Worm (Caenorhabditis elegans) whole organism, late embryonic: Measurements from ENCODE around the gene pks-1.

Experiments
- C08G9.2 ChIP-seq: sonication (generic microtip); optimal IDR thresholded peaks from 2 replicates; lab custom pipeline; 2016; ENCODE audit warnings: mild to moderate bottlenecking, missing genetic modification characterization, moderate library complexity, missing compliant biosample characterization
- C38D4.7 ChIP-seq: fragments of 200-800 bp; sonication (Bioruptor generic); optimal IDR thresholded peaks from 2 replicates; lab custom pipeline; 2018; ENCODE audit warnings: mild to moderate bottlenecking, missing genetic modification characterization, moderate library complexity, missing compliant biosample characterization
- F13H6.1 ChIP-seq: sonication (generic microtip); optimal IDR thresholded peaks from 2 replicates; lab custom pipeline; 2016; ENCODE audit warnings: missing genetic modification characterization, missing compliant biosample characterization
- K02D7.2 ChIP-seq: sonication (generic microtip); optimal IDR thresholded peaks from 2 replicates; lab custom pipeline; 2017; ENCODE audit warnings: mild to moderate bottlenecking, missing genetic modification characterization, missing compliant biosample characterization
- K09A11.1 ChIP-seq: sonication (generic microtip); optimal IDR thresholded peaks from 2 replicates; lab custom pipeline; 2017; ENCODE audit warnings: antibody characterized with exemption, mild to moderate bottlenecking, missing genetic modification characterization, missing compliant biosample characterization; ENCODE audit not compliant: insufficient read depth
- ahr-1 ChIP-seq: sonication (generic microtip); optimal IDR thresholded peaks from 2 replicates; lab custom pipeline; 2016; ENCODE audit warnings: missing genetic modification characterization, missing compliant biosample characterization
- ceh-18 ChIP-seq: sonication (generic microtip); optimal IDR thresholded peaks from 2 replicates; lab custom pipeline; 2016; ENCODE audit warnings: missing genetic modification characterization, missing compliant biosample characterization
- ceh-2 ChIP-seq: sonication (generic microtip); optimal IDR thresholded peaks from 2 replicates; lab custom pipeline; 2016; ENCODE audit warnings: missing genotype, missing genetic modification characterization, missing compliant biosample characterization
- ceh-24 ChIP-seq: sonication (generic microtip); optimal IDR thresholded peaks from 2 replicates; lab custom pipeline; 2016; ENCODE audit warnings: mild to moderate bottlenecking, missing genetic modification characterization, missing compliant biosample characterization
- ceh-31 ChIP-seq: sonication (generic microtip); optimal IDR thresholded peaks from 2 replicates; lab custom pipeline; 2016; ENCODE audit warnings: missing genetic modification characterization, missing compliant biosample characterization
- ceh-34 ChIP-seq: sonication (generic microtip); optimal IDR thresholded peaks from 2 replicates; lab custom pipeline; 2016; ENCODE audit warnings: mild to moderate bottlenecking, missing genetic modification characterization, missing compliant biosample characterization
- ceh-45 ChIP-seq: fragments of 200-800 bp; sonication (Bioruptor generic); IDR thresholded peaks from 2 replicates; pipeline ENCODE4 v1.3.6; 2022; ENCODE audit warnings: missing genetic modification reagents, missing genetic modification characterization, missing compliant biosample characterization
- ceh-6 ChIP-seq: fragments of 200-800 bp; sonication (Bioruptor generic); optimal IDR thresholded peaks from 2 replicates; lab custom pipeline; 2018; ENCODE audit warnings: mild to moderate bottlenecking, missing genetic modification characterization, missing compliant biosample characterization
- elt-2 ChIP-seq: sonication (generic microtip); optimal IDR thresholded peaks from 2 replicates; lab custom pipeline; 2016; ENCODE audit warnings: missing genetic modification reagents, missing genetic modification characterization, missing compliant biosample characterization
- elt-4 ChIP-seq: sonication (generic microtip); optimal IDR thresholded peaks from 2 replicates; lab custom pipeline; 2016; ENCODE audit warnings: missing genetic modification characterization, missing compliant biosample characterization
- ets-4 ChIP-seq: sonication (generic microtip); optimal IDR thresholded peaks from 2 replicates; lab custom pipeline; 2016; ENCODE audit warnings: missing genetic modification characterization, missing compliant biosample characterization
- eyg-1 ChIP-seq: sonication (generic microtip); optimal IDR thresholded peaks from 2 replicates; lab custom pipeline; 2016; ENCODE audit warnings: missing genotype, missing genetic modification characterization, missing compliant biosample characterization
- fax-1 ChIP-seq: sonication (generic microtip); optimal IDR thresholded peaks from 2 replicates; lab custom pipeline; 2016; ENCODE audit warnings: missing genotype, missing genetic modification characterization, missing compliant biosample characterization
- fkh-10 ChIP-seq: fragments of 150-350 bp; optimal IDR thresholded peaks from 2 replicates; lab custom pipeline; 2014; ENCODE audit warnings: missing biosample characterization, missing genetic modification reagents, missing genetic modification characterization
- fkh-6 ChIP-seq: sonication (generic microtip); optimal IDR thresholded peaks from 2 replicates; lab custom pipeline; 2016; ENCODE audit warnings: missing genetic modification characterization, missing compliant biosample characterization
- gmeb-2 ChIP-seq: sonication (generic microtip); optimal IDR thresholded peaks from 2 replicates; lab custom pipeline; 2016; ENCODE audit warnings: missing genetic modification characterization, inconsistent platforms, missing compliant biosample characterization
- hlh-13 ChIP-seq: fragments of 200-800 bp; sonication (Bioruptor generic); optimal IDR thresholded peaks from 2 replicates; lab custom pipeline; 2018; ENCODE audit warnings: mild to moderate bottlenecking, missing genetic modification characterization, missing compliant biosample characterization
- hlh-15 ChIP-seq: sonication (generic microtip); optimal IDR thresholded peaks from 2 replicates; lab custom pipeline; 2016; ENCODE audit warnings: missing genetic modification characterization, missing compliant biosample characterization
- hlh-30 ChIP-seq: sonication (generic microtip); optimal IDR thresholded peaks from 2 replicates; lab custom pipeline; 2017; ENCODE audit warnings: antibody characterized with exemption, missing genetic modification characterization, missing compliant biosample characterization; ENCODE audit not compliant: insufficient read depth
- hlh-6 ChIP-seq: sonication (generic microtip); optimal IDR thresholded peaks from 2 replicates; lab custom pipeline; 2016; ENCODE audit warnings: missing genotype, missing genetic modification characterization, missing compliant biosample characterization
- hlh-8 ChIP-seq: sonication (generic microtip); optimal IDR thresholded peaks from 2 replicates; lab custom pipeline; 2016; ENCODE audit warnings: missing genotype, missing genetic modification characterization, missing compliant biosample characterization
- lim-6 ChIP-seq: sonication (generic microtip); optimal IDR thresholded peaks from 2 replicates; lab custom pipeline; 2016; ENCODE audit warnings: missing genetic modification characterization, missing compliant biosample characterization
- nfya-1 ChIP-seq: sonication (generic microtip); optimal IDR thresholded peaks from 2 replicates; lab custom pipeline; 2017; ENCODE audit warnings: missing genetic modification characterization, mild to moderate bottlenecking, missing compliant biosample characterization, antibody characterized with exemption, moderate library complexity
- nhr-11 ChIP-seq: fragments of 150-350 bp; optimal IDR thresholded peaks from 2 replicates; lab custom pipeline; 2014; ENCODE audit warnings: missing biosample characterization, missing genetic modification characterization
- nhr-232 ChIP-seq: sonication (generic microtip); optimal IDR thresholded peaks from 2 replicates; lab custom pipeline; 2016; ENCODE audit warnings: missing genetic modification characterization, missing compliant biosample characterization
- npax-4 ChIP-seq: sonication (generic microtip); optimal IDR thresholded peaks from 2 replicates; lab custom pipeline; 2016; ENCODE audit warnings: missing genetic modification characterization, missing compliant biosample characterization
- pax-1 ChIP-seq: fragments of 150-350 bp; optimal IDR thresholded peaks from 2 replicates; lab custom pipeline; 2014; ENCODE audit warnings: missing biosample characterization, missing genetic modification characterization
- pqm-1 ChIP-seq: sonication (generic microtip); optimal IDR thresholded peaks from 2 replicates; lab custom pipeline; 2016; ENCODE audit warnings: missing genetic modification characterization, missing compliant biosample characterization
- pros-1 ChIP-seq: fragments of 150-350 bp; optimal IDR thresholded peaks from 2 replicates; lab custom pipeline; 2014; ENCODE audit warnings: missing biosample characterization, missing genetic modification reagents, missing genetic modification characterization
- ref-2 ChIP-seq: sonication (generic microtip); optimal IDR thresholded peaks from 2 replicates; lab custom pipeline; 2016; ENCODE audit warnings: missing genetic modification characterization, missing compliant biosample characterization
- rnt-1 ChIP-seq: sonication (generic microtip); optimal IDR thresholded peaks from 2 replicates; lab custom pipeline; 2016; ENCODE audit warnings: missing genetic modification characterization, missing compliant biosample characterization
- sox-2 ChIP-seq: fragments of 200-800 bp; sonication (Bioruptor generic); IDR thresholded peaks from 2 replicates; pipeline ENCODE4 v1.3.6; 2022; ENCODE audit warnings: missing genetic modification reagents, missing genetic modification characterization, missing compliant biosample characterization
- tbx-2 ChIP-seq: sonication (generic microtip); optimal IDR thresholded peaks from 2 replicates; lab custom pipeline; 2016; ENCODE audit warnings: missing genetic modification characterization, missing compliant biosample characterization
- tbx-7 ChIP-seq: sonication (generic microtip); optimal IDR thresholded peaks from 2 replicates; lab custom pipeline; 2016; ENCODE audit warnings: missing genotype, missing genetic modification characterization, missing compliant biosample characterization
- ttx-3 ChIP-seq: sonication (generic microtip); optimal IDR thresholded peaks from 2 replicates; lab custom pipeline; 2016; ENCODE audit warnings: missing genetic modification reagents, missing genetic modification characterization, missing compliant biosample characterization
- unc-42 ChIP-seq: sonication (generic microtip); optimal IDR thresholded peaks from 2 replicates; lab custom pipeline; 2016; ENCODE audit warnings: missing genotype, missing genetic modification characterization, missing compliant biosample characterization
- ztf-16 ChIP-seq: sonication (generic microtip); optimal IDR thresholded peaks from 2 replicates; lab custom pipeline; 2017; ENCODE audit warnings: missing genetic modification characterization, missing compliant biosample characterization

pks-1 gene

ce11 chrX:5465631-5466030, 52.0 kb downstream of the pks-1 start:
- TF ChIP-seq elt-2 (tag; lab: Kevin White, UChicago) = peak; percentile 71
- no peak for TF ChIP-seq elt-4 (tag; lab: Kevin White, UChicago)

ce11 chrX:5466149-5466548, 52.5 kb downstream of the pks-1 start:
- TF ChIP-seq pax-1 (tag; lab: Kevin White, UChicago) (no peak), nfya-1 (no peak), unc-42 (no peak), K02D7.2 (tag; lab: Kevin White, UChicago) (no peak), lim-6 (no peak), tbx-2 (tag; lab: Kevin White, UChicago) (no peak), ceh-34 (tag; lab: Kevin White, UChicago) (no peak), fkh-10 (GFP tag; lab: Kevin White, UChicago) (no peak), fax-1 (no peak), ets-4 (tag; lab: Kevin White, UChicago) (no peak), C38D4.7 (GFP tag; lab: Kevin White, UChicago) (no peak), ceh-31 (tag; lab: Kevin White, UChicago) (no peak), ttx-3 (tag; lab: Kevin White, UChicago) (no peak), eyg-1 (tag; lab: Kevin White, UChicago) (no peak), elt-2 (tag; lab: Kevin White, UChicago) (no peak), nhr-11 (no peak), npax-4 (tag; lab: Kevin White, UChicago) (no peak), K09A11.1 (tag; lab: Kevin White, UChicago) (no peak)

ce11 chrX:5467308-5467707, 53.7 kb downstream of the pks-1 start:
- TF ChIP-seq hlh-8 (tag; lab: Kevin White, UChicago) (no peak), ceh-24 (no peak), elt-2 (tag; lab: Kevin White, UChicago) (peak; percentile 49)

- TF ChIP-seq elt-2 (tag; lab: Kevin White, UChicago) (peak; percentile 81), ceh-45 (GFP tag; lab: Robert Waterston, UW) (no peak)
Observed at ce11 chrX:5467820-5468270, 54.2 kb downstream of the pks-1 start, which contains the start of gene dpyd-1. Gene dpyd-1, plus strand, starts transcription at chrX:5467870.

ce11 chrX:5470111-5470745, 56.6 kb downstream of the pks-1 start:
- TF ChIP-seq hlh-15 (tag; lab: Kevin White, UChicago) (no peak), sox-2 (GFP tag; lab: Robert Waterston, UW) (no peak), pax-1 (tag; lab: Kevin White, UChicago) (no peak), F13H6.1 (tag; lab: Kevin White, UChicago) (no peak), ceh-18 (tag; lab: Kevin White, UChicago) (no peak)

ce11 chrX:5475164-5475576, 61.6 kb downstream of the pks-1 start:
- peak; percentile 42 for TF ChIP-seq hlh-6 (tag; lab: Kevin White, UChicago)
- no peak for TF ChIP-seq pqm-1 (tag; lab: Kevin White, UChicago)
- peak; percentile 90 for TF ChIP-seq hlh-30 (tag; lab: Kevin White, UChicago)
- peak; percentile 74 for TF ChIP-seq ref-2 (tag; lab: Kevin White, UChicago)
- TF ChIP-seq pros-1 (tag; lab: Kevin White, UChicago) = peak; percentile 25
- no peak for TF ChIP-seq nhr-232
- peak; percentile 73 for TF ChIP-seq nfya-1
- TF ChIP-seq ahr-1 = no peak
- no peak for TF ChIP-seq C38D4.7 (GFP tag; lab: Kevin White, UChicago)
- no peak for TF ChIP-seq ets-4 (tag; lab: Kevin White, UChicago)
- no peak for TF ChIP-seq tbx-7 (tag; lab: Kevin White, UChicago)
- no peak for TF ChIP-seq npax-4 (tag; lab: Kevin White, UChicago)
- no peak for TF ChIP-seq hlh-15 (tag; lab: Kevin White, UChicago)
- no peak for TF ChIP-seq fkh-6 (tag; lab: Kevin White, UChicago)
- TF ChIP-seq hlh-13 (GFP tag; lab: Kevin White, UChicago) = no peak
- peak; percentile 11 for TF ChIP-seq ztf-16 (tag; lab: Kevin White, UChicago)
- TF ChIP-seq ceh-6 (GFP tag; lab: Kevin White, UChicago) = peak; percentile 37
- peak; percentile 26 for TF ChIP-seq rnt-1 (tag; lab: Kevin White, UChicago)
- no peak for TF ChIP-seq C08G9.2 (tag; lab: Kevin White, UChicago)
- TF ChIP-seq ceh-24 = no peak
- no peak for TF ChIP-seq gmeb-2 (tag; lab: Kevin White, UChicago)
- TF ChIP-seq ceh-2 = peak; percentile 62
- peak; percentile 55 for TF ChIP-seq F13H6.1 (tag; lab: Kevin White, UChicago)
- TF ChIP-seq fax-1 = no peak
